Fruit fly (Drosophila melanogaster) whole organism, wandering third instar larva: ENCODE data around the gene ball.

Experiments used
- Dif ChIP-seq: fragments of 200-275, 200-300 bp; sonication (Bioruptor generic); optimal IDR thresholded peaks from 2 replicates; lab custom pipeline; 2018; ENCODE audit warnings: missing biosample characterization, missing genetic modification characterization; ENCODE audit not compliant: partially characterized antibody
- GATAd ChIP-seq: sonication (Bioruptor generic); optimal IDR thresholded peaks from 2 replicates; lab custom pipeline; 2016; ENCODE audit warnings: missing biosample characterization, missing genetic modification characterization
- lola ChIP-seq: fragments of >200 bp; optimal IDR thresholded peaks from 2 replicates; lab custom pipeline; 2017; ENCODE audit warnings: missing biosample characterization, missing genetic modification characterization
- sage ChIP-seq: fragments of 200-800 bp; sonication (Bioruptor generic); optimal IDR thresholded peaks from 2 replicates; lab custom pipeline; 2016; ENCODE audit warnings: missing biosample characterization, mild to moderate bottlenecking, missing genetic modification characterization
- usp ChIP-seq: fragments of >200 bp; optimal IDR thresholded peaks from 2 replicates; lab custom pipeline; 2017; ENCODE audit warnings: missing biosample characterization, missing genetic modification characterization

DNA sequence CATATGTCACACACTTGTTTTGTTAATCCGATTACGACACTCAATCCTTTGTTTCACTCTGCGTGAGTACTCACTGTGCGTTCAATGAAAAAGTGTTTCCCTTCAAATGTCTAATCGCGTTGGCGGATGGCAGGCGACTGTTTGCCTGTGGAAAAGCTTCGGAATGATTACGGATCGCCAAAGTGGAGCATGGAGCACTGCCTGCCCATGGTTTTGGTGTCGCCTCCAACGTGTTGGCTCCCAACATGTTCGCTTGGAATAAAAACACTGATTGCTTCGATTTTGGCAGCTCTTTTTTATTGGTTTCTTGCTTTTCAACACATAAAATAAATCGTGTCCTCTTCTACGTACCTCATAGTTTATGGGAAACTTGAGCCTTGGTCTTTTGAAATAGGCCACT is 5.2 kb upstream of the ball start, which contains the start of gene SPARC:
- no peak for TF ChIP-seq usp
- no peak for TF ChIP-seq GATAd (GFP tag; lab: Kevin White, UChicago)
- no peak for TF ChIP-seq lola (GFP tag; lab: Kevin White, UChicago)
- no peak for TF ChIP-seq sage (GFP tag; lab: Kevin White, UChicago)
- TF ChIP-seq Dif (GFP tag; lab: Kevin White, UChicago) = no peak
